Worm (Caenorhabditis elegans) whole organism, L4 larva: Measurements from ENCODE around the gene C34F11.5.
A peak's percentile ranks its signal among the peaks of the same experiment; 100 is the strongest.

Experiments
- D1046.2 ChIP-seq: fragments of 200-800 bp; sonication (Bioruptor generic); IDR thresholded peaks from 2 replicates; pipeline ENCODE4 v1.3.6; 2022; ENCODE audit warnings: missing genetic modification characterization, missing compliant biosample characterization
- F37D6.2 ChIP-seq: sonication (generic microtip); optimal IDR thresholded peaks from 2 replicates; lab custom pipeline; 2016; ENCODE audit warnings: mild to moderate bottlenecking, missing genetic modification characterization, missing compliant biosample characterization
- R02D3.7 ChIP-seq: fragments of 150-350 bp; sonication (generic microtip); optimal IDR thresholded peaks from 3 replicates; lab custom pipeline; 2014; ENCODE audit warnings: missing biosample characterization, missing genetic modification characterization
- T20F7.1 ChIP-seq: fragments of 200-800 bp; sonication (Bioruptor generic); optimal IDR thresholded peaks from 2 replicates; lab custom pipeline; 2018; ENCODE audit warnings: mild to moderate bottlenecking, missing genetic modification characterization, missing compliant biosample characterization
- T26A8.4 ChIP-seq: fragments of 200-800 bp; sonication (Bioruptor generic); IDR thresholded peaks from 2 replicates; pipeline ENCODE4 v1.3.6; 2022; ENCODE audit warnings: missing genetic modification characterization, missing compliant biosample characterization
- Y48G9A.11 ChIP-seq: fragments of 200-800 bp; sonication (Bioruptor generic); IDR thresholded peaks from 2 replicates; pipeline ENCODE4 v1.3.6; 2022; ENCODE audit warnings: missing genetic modification reagents, missing genetic modification characterization, missing compliant biosample characterization
- Y5F2A.4 ChIP-seq: fragments of 200-800 bp; sonication (Bioruptor generic); optimal IDR thresholded peaks from 2 replicates; lab custom pipeline; 2018; ENCODE audit warnings: mild to moderate bottlenecking, missing genetic modification characterization, missing compliant biosample characterization
- Y75B8A.6 ChIP-seq: fragments of 200-800 bp; sonication (Bioruptor generic); IDR thresholded peaks from 2 replicates; pipeline ENCODE4 v1.3.6; 2022; ENCODE audit warnings: missing genetic modification reagents, missing genetic modification characterization, missing compliant biosample characterization
- ZK337.2 ChIP-seq: fragments of 200-800 bp; sonication (Bioruptor generic); IDR thresholded peaks from 2 replicates; pipeline ENCODE4 v1.3.6; 2022; ENCODE audit warnings: missing genetic modification reagents, missing genetic modification characterization, missing compliant biosample characterization
- ZK546.5 ChIP-seq, 2 experiments: sonication (generic microtip); optimal IDR thresholded peaks; 2 replicates each; lab custom pipeline; 2017; ENCODE audit warnings: missing biosample characterization in 2 of 2, missing genetic modification characterization in 2 of 2
- ceh-32 ChIP-seq: sonication (generic microtip); optimal IDR thresholded peaks from 2 replicates; lab custom pipeline; 2016; ENCODE audit warnings: mild to moderate bottlenecking, missing genetic modification characterization, missing compliant biosample characterization; ENCODE audit not compliant: poor library complexity
- cey-2 ChIP-seq: sonication (generic microtip); optimal IDR thresholded peaks from 3 replicates; lab custom pipeline; 2017; ENCODE audit warnings: missing genetic modification characterization, mild to moderate bottlenecking, missing compliant biosample characterization, antibody characterized with exemption, borderline replicate concordance; ENCODE audit not compliant: insufficient read depth
- ctbp-1 ChIP-seq: fragments of 200-800 bp; sonication (Bioruptor generic); IDR thresholded peaks from 2 replicates; pipeline ENCODE4 v1.3.6; 2022; ENCODE audit warnings: missing genetic modification reagents, missing genetic modification characterization, missing compliant biosample characterization
- daf-8 ChIP-seq: fragments of 200-800 bp; sonication (Bioruptor generic); IDR thresholded peaks from 2 replicates; pipeline ENCODE4 v1.3.6; 2022; ENCODE audit warnings: missing genetic modification characterization, missing compliant biosample characterization
- dmd-8 ChIP-seq: fragments of 200-800 bp; sonication (Bioruptor generic); IDR thresholded peaks from 2 replicates; pipeline ENCODE4 v1.3.6; 2022; ENCODE audit warnings: missing genetic modification characterization, missing compliant biosample characterization
- duxl-1 ChIP-seq: sonication (generic microtip); optimal IDR thresholded peaks from 2 replicates; lab custom pipeline; 2016; ENCODE audit warnings: mild to moderate bottlenecking, missing genetic modification characterization, moderate library complexity, missing compliant biosample characterization; ENCODE audit not compliant: poor library complexity
- egl-27 ChIP-seq: sonication (generic microtip); optimal IDR thresholded peaks from 3 replicates; lab custom pipeline; 2017; ENCODE audit warnings: missing biosample characterization, missing genetic modification reagents, missing genetic modification characterization
- egl-43 ChIP-seq: fragments of 200-800 bp; sonication (Bioruptor generic); IDR thresholded peaks from 2 replicates; pipeline ENCODE4 v1.3.6; 2022; ENCODE audit warnings: missing genetic modification reagents, missing genetic modification characterization, missing compliant biosample characterization
- gei-8 ChIP-seq: fragments of 200-800 bp; sonication (Bioruptor generic); optimal IDR thresholded peaks from 2 replicates; lab custom pipeline; 2018; ENCODE audit warnings: mild to moderate bottlenecking, missing genetic modification characterization, missing compliant biosample characterization
- hlh-11 ChIP-seq: fragments of 200-800 bp; sonication (Bioruptor generic); optimal IDR thresholded peaks from 2 replicates; lab custom pipeline; 2018; ENCODE audit warnings: mild to moderate bottlenecking, missing genetic modification characterization, missing compliant biosample characterization
- jun-1 ChIP-seq: fragments of 150-350 bp; optimal IDR thresholded peaks from 2 replicates; lab custom pipeline; 2014; ENCODE audit warnings: missing biosample characterization, missing genetic modification reagents, missing genetic modification characterization
- lin-13 ChIP-seq: fragments of 150-350 bp; optimal IDR thresholded peaks from 2 replicates; lab custom pipeline; 2014; ENCODE audit warnings: missing biosample characterization, missing genetic modification reagents, missing genetic modification characterization
- lin-15B ChIP-seq: fragments of 150-350 bp; sonication (generic microtip); optimal IDR thresholded peaks from 3 replicates; lab custom pipeline; 2014; ENCODE audit warnings: missing biosample characterization, missing genetic modification characterization
- lin-39 ChIP-seq: fragments of 150-350 bp; optimal IDR thresholded peaks from 2 replicates; lab custom pipeline; 2014; ENCODE audit warnings: missing biosample characterization, missing genetic modification reagents, missing genetic modification characterization
- lir-3 ChIP-seq: sonication (generic microtip); optimal IDR thresholded peaks from 2 replicates; lab custom pipeline; 2016; ENCODE audit warnings: mild to moderate bottlenecking, missing genetic modification characterization, missing compliant biosample characterization
- lsy-2 ChIP-seq, 2 experiments: fragments of 150-350 bp in 1 of 2; sonication (generic microtip) in 1 of 2; optimal IDR thresholded peaks; 2 replicates each; lab custom pipeline; 2014 to 2017; ENCODE audit warnings: missing biosample characterization in 2 of 2, missing genetic modification characterization in 2 of 2
- madf-5 ChIP-seq, 2 experiments: fragments of 200-800 bp; sonication (Bioruptor generic); IDR thresholded peaks; 2 replicates each; pipeline ENCODE4 v1.3.6; 2022; ENCODE audit warnings: missing compliant biosample characterization in 2 of 2, missing genetic modification characterization in 2 of 2
- mdl-1 ChIP-seq, 2 experiments: fragments of 150-350 bp in 1 of 2; sonication (generic microtip) in 1 of 2; optimal IDR thresholded peaks; 2 replicates each; lab custom pipeline; 2014 to 2017; ENCODE audit warnings: missing biosample characterization in 2 of 2, missing genetic modification characterization in 2 of 2
- mep-1 ChIP-seq: fragments of 150-350 bp; sonication (generic microtip); optimal IDR thresholded peaks from 3 replicates; lab custom pipeline; 2014; ENCODE audit warnings: missing biosample characterization, missing genetic modification characterization
- nhr-102 ChIP-seq: sonication (generic microtip); optimal IDR thresholded peaks from 2 replicates; lab custom pipeline; 2016; ENCODE audit warnings: mild to moderate bottlenecking, missing genetic modification characterization, moderate library complexity, missing compliant biosample characterization
- nhr-11 ChIP-seq: fragments of 150-350 bp; optimal IDR thresholded peaks from 2 replicates; lab custom pipeline; 2014; ENCODE audit warnings: missing biosample characterization, missing genetic modification characterization
- nhr-111 ChIP-seq: fragments of 200-800 bp; sonication (Bioruptor generic); optimal IDR thresholded peaks from 2 replicates; lab custom pipeline; 2018; ENCODE audit warnings: mild to moderate bottlenecking, missing genetic modification characterization, missing compliant biosample characterization
- nhr-25 ChIP-seq: sonication (generic microtip); optimal IDR thresholded peaks from 2 replicates; lab custom pipeline; 2017; ENCODE audit warnings: missing genetic modification characterization, mild to moderate bottlenecking, missing compliant biosample characterization, antibody characterized with exemption, moderate library complexity, borderline replicate concordance; ENCODE audit not compliant: insufficient read depth
- nhr-28 ChIP-seq: fragments of 150-350 bp; optimal IDR thresholded peaks from 2 replicates; lab custom pipeline; 2014; ENCODE audit warnings: missing biosample characterization, missing genetic modification characterization
- nhr-41 ChIP-seq: fragments of 200-800 bp; sonication (Bioruptor generic); IDR thresholded peaks from 2 replicates; pipeline ENCODE4 v1.3.6; 2022; ENCODE audit warnings: missing genetic modification reagents, missing genetic modification characterization, missing compliant biosample characterization
- nhr-48 ChIP-seq: sonication (generic microtip); optimal IDR thresholded peaks from 2 replicates; lab custom pipeline; 2016; ENCODE audit warnings: mild to moderate bottlenecking, missing genetic modification characterization, missing compliant biosample characterization
- nhr-6 ChIP-seq: fragments of 150-350 bp; optimal IDR thresholded peaks from 2 replicates; lab custom pipeline; 2014; ENCODE audit warnings: missing biosample characterization, missing genetic modification characterization
- nhr-76 ChIP-seq: fragments of 150-350 bp; optimal IDR thresholded peaks from 2 replicates; lab custom pipeline; 2014; ENCODE audit warnings: missing biosample characterization, missing genetic modification characterization
- nhr-77 ChIP-seq: fragments of 150-350 bp; optimal IDR thresholded peaks from 2 replicates; lab custom pipeline; 2014; ENCODE audit warnings: missing biosample characterization, missing genetic modification characterization
- php-3 ChIP-seq: fragments of 200-800 bp; sonication (Bioruptor generic); IDR thresholded peaks from 2 replicates; pipeline ENCODE4 v1.3.6; 2022; ENCODE audit warnings: missing genetic modification reagents, missing genetic modification characterization, missing compliant biosample characterization
- set-16 ChIP-seq: fragments of 200-800 bp; sonication (Bioruptor generic); IDR thresholded peaks from 2 replicates; pipeline ENCODE4 v1.3.6; 2022; ENCODE audit warnings: missing genetic modification reagents, missing genetic modification characterization, missing compliant biosample characterization
- skn-1 ChIP-seq: fragments of 150-350 bp; optimal IDR thresholded peaks from 2 replicates; lab custom pipeline; 2014; ENCODE audit warnings: missing biosample characterization, missing genetic modification characterization
- snpc-1.2 ChIP-seq: fragments of 200-800 bp; sonication (Bioruptor generic); IDR thresholded peaks from 2 replicates; pipeline ENCODE4 v1.3.6; 2022; ENCODE audit warnings: missing genetic modification reagents, missing genetic modification characterization, missing compliant biosample characterization
- snpc-4 ChIP-seq: fragments of 150-350 bp; optimal IDR thresholded peaks from 2 replicates; lab custom pipeline; 2014; ENCODE audit warnings: missing biosample characterization, missing genetic modification characterization
- spr-3 ChIP-seq: fragments of 200-800 bp; sonication (Bioruptor generic); optimal IDR thresholded peaks from 2 replicates; lab custom pipeline; 2018; ENCODE audit warnings: mild to moderate bottlenecking, missing genetic modification characterization, missing compliant biosample characterization
- tag-97 ChIP-seq: fragments of 200-800 bp; sonication (Bioruptor generic); IDR thresholded peaks from 2 replicates; pipeline ENCODE4 v1.3.6; 2022; ENCODE audit warnings: missing genetic modification characterization, missing compliant biosample characterization
- unc-39 ChIP-seq: sonication (generic microtip); optimal IDR thresholded peaks from 2 replicates; lab custom pipeline; 2017; ENCODE audit warnings: missing biosample characterization, missing genetic modification characterization
- zag-1 ChIP-seq: fragments of 150-350 bp; optimal IDR thresholded peaks from 2 replicates; lab custom pipeline; 2014; ENCODE audit warnings: missing biosample characterization, missing genetic modification characterization
- zfp-2 ChIP-seq: sonication (generic microtip); optimal IDR thresholded peaks from 2 replicates; lab custom pipeline; 2016; ENCODE audit warnings: mild to moderate bottlenecking, missing genetic modification characterization, missing compliant biosample characterization
- ztf-11 ChIP-seq: fragments of 150-350 bp; optimal IDR thresholded peaks from 2 replicates; lab custom pipeline; 2014; ENCODE audit warnings: missing biosample characterization, missing genetic modification characterization

The C34F11.5 gene

ce11 chrII:5181497-5181896, 14.1 kb upstream of the C34F11.5 start (continued):
- TF ChIP-seq ctbp-1 (peak; percentile 88), mdl-1 (tag; optimal IDR thresholded peaks at IDR 0.05; lab: Kevin White, UChicago) (peak; percentile 72 to 93), Y75B8A.6 (GFP tag; lab: Robert Waterston, UW) (no peak), skn-1 (tag; lab: Kevin White, UChicago) (no peak), R02D3.7 (tag; lab: Kevin White, UChicago) (no peak), Y5F2A.4 (GFP tag; lab: Kevin White, UChicago) (no peak), T26A8.4 (0 out of 2 replicates have a peak, but pooled peaks have one; percentile 27), ceh-32 (tag; lab: Kevin White, UChicago) (no peak), nhr-6 (tag; lab: Kevin White, UChicago) (no peak), cey-2 (no peak), nhr-77 (tag; lab: Kevin White, UChicago) (no peak), nhr-76 (tag; lab: Kevin White, UChicago) (no peak), nhr-111 (GFP tag; lab: Kevin White, UChicago) (no peak), ztf-11 (tag; lab: Kevin White, UChicago) (no peak), nhr-48 (peak; percentile 51), egl-43 (GFP tag; lab: Robert Waterston, UW) (peak; percentile 78), snpc-1.2 (GFP tag; lab: Robert Waterston, UW) (no peak), lsy-2 (tag; optimal IDR thresholded peaks at IDR 0.05; lab: Kevin White, UChicago) (peak; percentile 39 to 73), lin-15B (tag; lab: Kevin White, UChicago) (no peak), zag-1 (no peak), F37D6.2 (peak; percentile 75), gei-8 (GFP tag; lab: Kevin White, UChicago) (no peak), snpc-4 (tag; lab: Kevin White, UChicago) (no peak), spr-3 (GFP tag; lab: Kevin White, UChicago) (no peak), D1046.2 (0 out of 2 replicates have a peak, but pooled peaks have one; percentile 4), mep-1 (tag; lab: Kevin White, UChicago) (peak; percentile 78), nhr-11 (peak; percentile 75), set-16 (GFP tag; lab: Robert Waterston, UW) (peak; percentile 59; the same call in 1 of the 2 replicates), madf-5 (GFP tag; IDR thresholded peaks at IDR 0.05; lab: Robert Waterston, UW) (no peak), Y48G9A.11 (GFP tag; lab: Robert Waterston, UW) (no peak), nhr-28 (tag; lab: Kevin White, UChicago) (peak; percentile 46), ZK337.2 (GFP tag; lab: Robert Waterston, UW) (no peak), lin-13 (GFP tag; lab: Kevin White, UChicago) (peak; percentile 21), ZK546.5 (tag; optimal IDR thresholded peaks at IDR 0.05; lab: Kevin White, UChicago) (no peak)

DNA sequence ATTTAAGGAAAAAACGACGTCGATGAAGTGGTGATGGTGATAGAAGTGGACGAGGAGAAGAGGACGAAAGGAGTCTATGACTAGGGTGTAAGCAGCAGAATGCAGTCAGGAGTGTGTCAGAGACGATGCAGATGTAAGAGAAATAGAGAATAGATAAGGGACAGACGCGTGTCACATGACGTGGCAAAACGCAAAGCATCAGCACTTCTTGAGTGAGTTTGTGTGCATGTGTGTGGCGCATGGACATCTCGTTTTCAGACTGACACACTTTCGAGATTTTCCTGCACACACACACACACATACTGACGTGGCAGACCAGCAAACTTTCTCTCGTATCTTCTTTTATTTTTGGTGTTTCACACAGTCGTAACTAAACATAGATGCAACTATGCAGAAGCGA, 13.2 kb upstream of the C34F11.5 start:
- TF ChIP-seq duxl-1 (tag; lab: Kevin White, UChicago) = no peak
- peak; percentile 54 to 74 for TF ChIP-seq lsy-2 (tag; optimal IDR thresholded peaks at IDR 0.05; lab: Kevin White, UChicago)
- TF ChIP-seq tag-97 (GFP tag; lab: Robert Waterston, UW) = no peak
- TF ChIP-seq nhr-41 (GFP tag; lab: Robert Waterston, UW) = no peak
- TF ChIP-seq Y48G9A.11 (GFP tag; lab: Robert Waterston, UW) = no peak
- TF ChIP-seq nhr-25 (tag; lab: Kevin White, UChicago) = peak; percentile 49
- peak; percentile 95 for TF ChIP-seq hlh-11
- peak; percentile 65 for TF ChIP-seq T20F7.1 (GFP tag; lab: Kevin White, UChicago)
- peak; percentile 27; the same call in 1 of the 2 replicates for TF ChIP-seq php-3
- TF ChIP-seq lin-39 (tag; lab: Kevin White, UChicago) = no peak
- TF ChIP-seq unc-39 (tag; lab: Kevin White, UChicago) = no peak
- TF ChIP-seq skn-1 (tag; lab: Kevin White, UChicago) = no peak
- no peak for TF ChIP-seq lin-15B (tag; lab: Kevin White, UChicago)
- no peak for TF ChIP-seq zfp-2 (tag; lab: Kevin White, UChicago)
- no peak for TF ChIP-seq nhr-76 (tag; lab: Kevin White, UChicago)
- TF ChIP-seq dmd-8 (GFP tag; lab: Robert Waterston, UW) = no peak
- TF ChIP-seq egl-27 (tag; lab: Kevin White, UChicago) = no peak
- peak; percentile 63 for TF ChIP-seq T26A8.4
- TF ChIP-seq lir-3 (tag; lab: Kevin White, UChicago) = no peak
- peak; percentile 68 for TF ChIP-seq nhr-102
- no peak for TF ChIP-seq nhr-111 (GFP tag; lab: Kevin White, UChicago)
- TF ChIP-seq jun-1 (tag; lab: Kevin White, UChicago) = peak; percentile 17
- no peak for TF ChIP-seq daf-8 (GFP tag; lab: Robert Waterston, UW)
- TF ChIP-seq F37D6.2 = peak; percentile 2
- peak; percentile 81 for TF ChIP-seq nhr-28 (tag; lab: Kevin White, UChicago)
- peak; percentile 82 for TF ChIP-seq nhr-48
